Worm (Caenorhabditis elegans) whole organism, L1 larva: ENCODE data around the gene cyp-14A4.

Experiments used
- egl-13 ChIP-seq: sonication (generic microtip); optimal IDR thresholded peaks from 2 replicates; lab custom pipeline; 2016; ENCODE audit warnings: missing genotype, missing genetic modification reagents, missing genetic modification characterization, missing compliant biosample characterization
- fos-1 ChIP-seq: fragments of 150-350 bp; optimal IDR thresholded peaks from 2 replicates; lab custom pipeline; 2014; ENCODE audit warnings: missing biosample characterization, missing genetic modification characterization
- lin-39 ChIP-seq: fragments of 150-350 bp; optimal IDR thresholded peaks from 2 replicates; lab custom pipeline; 2014; ENCODE audit warnings: missing biosample characterization, missing genetic modification reagents, missing genetic modification characterization
- lsy-2 ChIP-seq, 2 experiments: fragments of 150-350 bp; optimal IDR thresholded peaks; 2 replicates each; lab custom pipeline; 2014; ENCODE audit warnings: missing biosample characterization in 2 of 2, missing genetic modification characterization in 2 of 2
- nhr-20 ChIP-seq: sonication (generic microtip); optimal IDR thresholded peaks from 2 replicates; lab custom pipeline; 2016; ENCODE audit warnings: mild to moderate bottlenecking, missing genetic modification characterization, missing compliant biosample characterization
- nhr-237 ChIP-seq: fragments of 150-350 bp; optimal IDR thresholded peaks from 2 replicates; lab custom pipeline; 2014; ENCODE audit warnings: missing biosample characterization, missing genetic modification characterization
- nhr-71 ChIP-seq: sonication (generic microtip); optimal IDR thresholded peaks from 2 replicates; lab custom pipeline; 2016; ENCODE audit warnings: mild to moderate bottlenecking, missing genetic modification characterization, moderate library complexity, missing compliant biosample characterization
- nhr-77 ChIP-seq: fragments of 150-350 bp; optimal IDR thresholded peaks from 2 replicates; lab custom pipeline; 2014; ENCODE audit warnings: missing biosample characterization, missing genetic modification characterization
- pqm-1 ChIP-seq: sonication (generic microtip); optimal IDR thresholded peaks from 3 replicates; lab custom pipeline; 2017; ENCODE audit warnings: missing biosample characterization, missing genetic modification characterization
- rnt-1 ChIP-seq: sonication (generic microtip); optimal IDR thresholded peaks from 2 replicates; lab custom pipeline; 2016; ENCODE audit warnings: mild to moderate bottlenecking, missing genetic modification characterization, moderate library complexity, missing compliant biosample characterization
- snpc-4 ChIP-seq: fragments of 150-350 bp; optimal IDR thresholded peaks from 2 replicates; lab custom pipeline; 2014; ENCODE audit warnings: missing biosample characterization, missing genetic modification characterization
- unc-130 ChIP-seq: fragments of 150-350 bp; optimal IDR thresholded peaks from 2 replicates; lab custom pipeline; 2017; ENCODE audit warnings: missing biosample characterization, missing genetic modification characterization, inconsistent platforms

DNA sequence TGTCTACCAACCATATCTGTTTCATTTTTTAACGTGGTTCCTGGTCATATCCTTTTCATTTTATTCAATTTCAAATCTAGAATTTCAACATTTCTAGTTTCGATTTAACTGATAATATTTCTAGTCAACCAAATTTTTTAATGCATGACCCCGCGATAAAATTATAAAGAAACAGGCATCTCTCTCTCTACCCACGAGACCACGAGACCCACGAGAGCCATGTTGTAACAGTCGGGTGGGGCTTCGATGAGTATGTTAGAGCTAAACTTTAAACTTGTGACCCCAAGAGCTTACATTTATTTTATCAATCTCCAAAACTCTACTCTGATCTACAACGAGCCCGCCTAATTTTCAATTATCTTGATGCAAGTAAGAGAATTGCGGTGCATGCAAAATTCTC lies 34.3 kb upstream of the cyp-14A4 start:
- TF ChIP-seq nhr-71 (tag; lab: Kevin White, UChicago) = peak; percentile 54
- TF ChIP-seq nhr-77 (tag; lab: Kevin White, UChicago) = no peak
- no peak for TF ChIP-seq lsy-2 (tag; optimal IDR thresholded peaks at IDR 0.05; lab: Kevin White, UChicago)
- TF ChIP-seq pqm-1 (tag; lab: Kevin White, UChicago) = no peak
- TF ChIP-seq nhr-20 (tag; lab: Kevin White, UChicago) = peak; percentile 31
- no peak for TF ChIP-seq nhr-237
- no peak for TF ChIP-seq lin-39 (tag; lab: Kevin White, UChicago)
- TF ChIP-seq egl-13 (tag; lab: Kevin White, UChicago) = no peak
- TF ChIP-seq fos-1 (tag; lab: Kevin White, UChicago) = no peak
- peak; percentile 47 for TF ChIP-seq rnt-1
- peak; percentile 58 for TF ChIP-seq unc-130 (tag; lab: Kevin White, UChicago)
- no peak for TF ChIP-seq snpc-4 (tag; lab: Kevin White, UChicago)
